Worm (Caenorhabditis elegans): ENCODE data around the gene ufbp-1.

ufbp-1 gene

DNA sequence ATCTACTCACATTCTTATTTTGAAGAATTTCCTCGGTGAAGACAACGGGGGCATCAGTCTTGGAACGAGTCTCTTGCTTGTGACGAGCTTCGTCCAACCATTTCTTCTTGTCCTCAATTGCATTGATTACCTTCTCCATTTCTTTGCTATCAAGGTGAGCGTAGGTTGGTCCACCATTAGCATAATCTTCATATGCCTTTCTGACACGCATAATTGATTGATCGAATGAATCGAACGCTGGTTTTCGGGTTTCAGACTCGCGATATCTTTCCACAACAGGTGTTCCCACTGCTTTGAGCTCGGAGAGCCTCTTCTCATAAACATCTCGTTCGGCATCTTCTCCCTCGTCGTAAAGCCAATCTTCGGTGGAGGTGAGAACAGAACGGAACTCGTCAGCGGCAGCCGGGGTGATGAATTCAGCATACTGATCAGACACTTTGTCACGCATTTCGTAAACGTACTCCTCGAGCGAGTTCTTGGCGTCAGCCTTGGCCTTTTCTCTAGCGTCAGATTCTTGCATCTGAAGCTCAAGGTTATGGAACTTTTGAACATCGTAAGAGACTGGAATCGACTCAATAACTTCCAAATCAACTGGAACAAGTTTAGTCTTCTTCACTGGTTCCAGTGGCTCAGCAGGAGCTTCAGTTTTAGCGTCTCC is 1.2 kb upstream of the ufbp-1 start:
- TF ChIP-seq K09A11.1 (tag; optimal IDR thresholded peaks at IDR 0.05; ENCODE audit: insufficient read depth) (no peak), hlh-15 (tag; optimal IDR thresholded peaks at IDR 0.05) (no peak), unc-42 (tag; optimal IDR thresholded peaks at IDR 0.05) (no peak), ceh-9 (tag; optimal IDR thresholded peaks at IDR 0.05) (no peak), nfya-1 (tag; optimal IDR thresholded peaks at IDR 0.05) (no peak), fkh-6 (tag; optimal IDR thresholded peaks at IDR 0.05) (no peak), che-1 (tag; optimal IDR thresholded peaks at IDR 0.05) (no peak), ceh-24 (tag; optimal IDR thresholded peaks at IDR 0.05) (no peak), madf-2 (tag; optimal IDR thresholded peaks at IDR 0.05) (no peak), ceh-34 (tag; optimal IDR thresholded peaks at IDR 0.05) (no peak), unc-55 (GFP tag; optimal IDR thresholded peaks at IDR 0.05) (no peak), tbx-7 (tag; optimal IDR thresholded peaks at IDR 0.05) (no peak), lin-11 (tag; optimal IDR thresholded peaks at IDR 0.05) (no peak)

DNA sequence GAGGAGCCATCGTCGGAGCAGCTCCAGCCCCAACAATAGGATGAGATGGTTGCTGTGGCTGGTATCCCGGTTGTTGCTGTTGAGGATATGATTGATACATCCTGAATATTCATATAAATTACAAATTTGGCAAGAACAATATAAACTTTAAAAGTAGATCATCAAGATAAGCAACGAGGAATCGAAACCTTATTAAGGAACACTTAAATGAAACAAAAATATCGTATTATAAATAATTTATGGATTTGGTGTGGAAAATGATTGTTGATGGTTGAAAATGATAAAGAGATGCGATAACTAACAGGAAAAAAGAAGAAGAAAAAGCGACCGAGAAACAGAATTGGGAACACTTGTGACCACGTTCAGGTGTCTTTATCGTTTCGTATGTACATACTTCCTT is 4.1 kb downstream of the ufbp-1 start, which contains the start of gene pqn-96:
TSS of gene pqn-96 (minus strand) at position 101 of the 400 bp plus-strand sequence.
- TF ChIP-seq ref-2 (tag; optimal IDR thresholded peaks at IDR 0.05), result no peak
- TF ChIP-seq fkh-10 (GFP tag; optimal IDR thresholded peaks at IDR 0.05), result no peak
- TF ChIP-seq nhr-232 (tag; optimal IDR thresholded peaks at IDR 0.05), result no peak
- no peak for TF ChIP-seq nfya-1 (tag; optimal IDR thresholded peaks at IDR 0.05)

DNA sequence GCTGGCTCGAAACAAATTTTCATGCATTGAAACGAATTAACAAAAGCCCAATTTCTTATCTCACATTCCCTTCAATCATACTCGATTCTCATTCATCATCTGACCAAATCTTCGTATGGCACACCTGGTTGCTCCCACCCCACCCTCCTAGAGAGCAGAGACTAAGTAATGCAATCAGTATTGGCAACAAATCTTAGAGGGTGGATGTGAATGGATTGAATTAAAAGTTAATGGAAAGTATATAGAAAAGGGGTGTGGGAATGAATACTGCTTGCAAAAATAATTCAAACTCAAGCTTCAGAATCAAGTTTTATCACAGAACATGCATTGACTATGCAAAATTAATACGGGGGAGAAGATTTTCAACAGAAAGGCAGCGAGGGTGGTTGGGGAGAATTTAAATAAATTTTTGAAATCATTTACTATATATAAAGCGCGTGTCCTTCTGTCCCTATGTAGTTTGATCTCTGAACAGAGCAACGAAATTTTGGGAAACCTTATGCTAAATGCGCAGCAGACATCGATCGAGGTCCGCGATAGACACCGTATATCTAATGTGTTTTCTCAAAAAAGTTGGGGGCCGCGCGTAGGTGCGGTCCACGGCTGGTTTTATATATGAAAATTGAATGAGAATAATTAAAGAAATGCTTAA is 5.5 kb downstream of the ufbp-1 start:
- no peak for TF ChIP-seq sox-4 (tag; optimal IDR thresholded peaks at IDR 0.05)
- TF ChIP-seq mec-3 (tag; optimal IDR thresholded peaks at IDR 0.05; ENCODE audit: borderline replicate concordance), result no peak
- TF ChIP-seq ceh-18 (tag; optimal IDR thresholded peaks at IDR 0.05), result no peak
- TF ChIP-seq zip-5 (tag; optimal IDR thresholded peaks at IDR 0.05), result no peak
- TF ChIP-seq ama-1 (optimal IDR thresholded peaks at IDR 0.05), result no peak
- no peak for TF ChIP-seq ceh-45 (GFP tag; IDR thresholded peaks at IDR 0.05)
- TF ChIP-seq odd-2 (tag; optimal IDR thresholded peaks at IDR 0.05), result no peak
- no peak for TF ChIP-seq ceh-48 (tag; optimal IDR thresholded peaks at IDR 0.05)
- TF ChIP-seq hlh-30 (tag; optimal IDR thresholded peaks at IDR 0.05; ENCODE audit: insufficient read depth), result no peak
- no peak for TF ChIP-seq sdc-2 (tag; optimal IDR thresholded peaks at IDR 0.05)
- no peak for TF ChIP-seq lim-6 (tag; optimal IDR thresholded peaks at IDR 0.05)
- TF ChIP-seq hlh-15 (tag; optimal IDR thresholded peaks at IDR 0.05), result no peak
- TF ChIP-seq ceh-22 (tag; optimal IDR thresholded peaks at IDR 0.05), result no peak

DNA sequence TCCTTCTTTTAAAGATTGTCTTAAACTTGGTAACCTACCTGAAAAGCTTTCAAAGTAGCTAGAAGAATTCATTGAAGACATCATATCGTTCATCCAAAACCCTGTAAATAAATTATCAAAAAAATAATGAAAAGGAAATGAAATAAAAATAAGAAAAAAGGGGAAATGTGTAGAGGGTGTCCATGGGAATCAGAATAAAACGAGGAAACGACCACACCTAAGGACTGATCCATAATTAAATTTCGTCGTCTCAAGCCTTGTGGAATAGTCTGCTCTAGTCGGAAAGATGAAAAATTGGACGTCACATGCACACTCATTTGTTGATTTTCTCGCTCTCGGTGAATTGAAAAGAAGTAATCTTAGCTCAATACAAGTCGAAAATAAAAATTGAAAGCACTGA is 8.3 kb downstream of the ufbp-1 start, which contains the start of gene ZK1236.9:
TSS of gene ZK1236.9 (minus strand) at position 101 of the 400 bp plus-strand sequence.
- TF ChIP-seq fax-1 (tag; optimal IDR thresholded peaks at IDR 0.05) (no peak), nhr-232 (tag; optimal IDR thresholded peaks at IDR 0.05) (no peak), rnt-1 (tag; optimal IDR thresholded peaks at IDR 0.05) (no peak), T23F11.4 (GFP tag; optimal IDR thresholded peaks at IDR 0.05) (no peak), ceh-18 (tag; optimal IDR thresholded peaks at IDR 0.05) (no peak), elt-4 (tag; optimal IDR thresholded peaks at IDR 0.05) (no peak), pqm-1 (tag; optimal IDR thresholded peaks at IDR 0.05) (no peak), ttx-3 (tag; optimal IDR thresholded peaks at IDR 0.05) (no peak), fkh-10 (GFP tag; optimal IDR thresholded peaks at IDR 0.05) (no peak), unc-42 (tag; optimal IDR thresholded peaks at IDR 0.05) (no peak), ceh-30 (tag; optimal IDR thresholded peaks at IDR 0.05) (no peak), tbx-7 (tag; optimal IDR thresholded peaks at IDR 0.05) (no peak)
